Worm (Caenorhabditis elegans) whole organism, L1 larva: ENCODE measurements around the gene str-160.

Experiments
- C16A3.4 ChIP-seq: fragments of 150-350 bp; optimal IDR thresholded peaks from 2 replicates; lab custom pipeline; 2014; ENCODE audit warnings: missing biosample characterization, missing genetic modification characterization
- F16B12.6 ChIP-seq: fragments of 150-350 bp; optimal IDR thresholded peaks from 2 replicates; lab custom pipeline; 2014; ENCODE audit warnings: missing biosample characterization, missing genetic modification characterization
- aha-1 ChIP-seq: fragments of 150-350 bp; optimal IDR thresholded peaks from 2 replicates; lab custom pipeline; 2014; ENCODE audit warnings: missing biosample characterization, missing genetic modification characterization
- alr-1 ChIP-seq: fragments of 200-800 bp; sonication (Bioruptor generic); optimal IDR thresholded peaks from 2 replicates; lab custom pipeline; 2018; ENCODE audit warnings: borderline replicate concordance, mild to moderate bottlenecking, missing genetic modification characterization, missing compliant biosample characterization
- ceh-63 ChIP-seq: fragments of 200-800 bp; sonication (Bioruptor generic); optimal IDR thresholded peaks from 2 replicates; lab custom pipeline; 2018; ENCODE audit warnings: mild to moderate bottlenecking, missing genetic modification characterization, missing compliant biosample characterization
- ceh-8 ChIP-seq: fragments of 200-800 bp; sonication (Bioruptor generic); optimal IDR thresholded peaks from 2 replicates; lab custom pipeline; 2018; ENCODE audit warnings: mild to moderate bottlenecking, missing genetic modification characterization, moderate library complexity, missing compliant biosample characterization
- ceh-88 ChIP-seq: fragments of 200-800 bp; sonication (Bioruptor generic); IDR thresholded peaks from 2 replicates; pipeline ENCODE4 v1.3.6; 2022; ENCODE audit warnings: missing genetic modification characterization, missing compliant biosample characterization
- ces-1 ChIP-seq: fragments of 150-350 bp; optimal IDR thresholded peaks from 2 replicates; lab custom pipeline; 2014; ENCODE audit warnings: missing biosample characterization, missing genetic modification reagents, missing genetic modification characterization
- dpl-1 ChIP-seq, 3 experiments: fragments of 150-350 bp in 2 of 3; sonication (generic microtip) in 1 of 3; optimal IDR thresholded peaks; 2 replicates each; lab custom pipeline; 2014 to 2017; ENCODE audit warnings: missing biosample characterization in 3 of 3, missing genetic modification characterization in 3 of 3, missing genetic modification reagents in 3 of 3
- efl-1 ChIP-seq, 4 experiments: fragments of 150-350 bp; optimal IDR thresholded peaks in 3 of 4; peaks in 1 of 4; 1 replicate in 1 of 4; 2 replicates in 3 of 4; lab custom pipeline; 2014; ENCODE audit warnings: missing biosample characterization in 2 of 4, missing genetic modification characterization in 2 of 4, missing genetic modification reagents in 2 of 4
- egl-13 ChIP-seq: sonication (generic microtip); optimal IDR thresholded peaks from 2 replicates; lab custom pipeline; 2016; ENCODE audit warnings: missing genotype, missing genetic modification reagents, missing genetic modification characterization, missing compliant biosample characterization
- egl-27 ChIP-seq, 2 experiments: fragments of 150-350 bp in 1 of 2; sonication (generic microtip); optimal IDR thresholded peaks; 3 replicates each; lab custom pipeline; 2017 to 2018; ENCODE audit warnings: missing biosample characterization in 2 of 2, missing genetic modification characterization in 2 of 2, missing genetic modification reagents in 2 of 2
- elt-2 ChIP-seq: sonication (generic microtip); optimal IDR thresholded peaks from 2 replicates; lab custom pipeline; 2016; ENCODE audit warnings: missing genetic modification characterization, mild to moderate bottlenecking, inconsistent platforms, missing compliant biosample characterization, missing genetic modification reagents
- elt-3 ChIP-seq, 6 experiments: fragments of 150-350 bp in 1 of 6; sonication (generic microtip); optimal IDR thresholded peaks; 2 replicates each; lab custom pipeline; 2017 to 2018; ENCODE audit warnings: missing biosample characterization in 6 of 6, missing genetic modification characterization in 6 of 6, inconsistent platforms in 1 of 6
- fkh-10 ChIP-seq: sonication (generic microtip); optimal IDR thresholded peaks from 2 replicates; lab custom pipeline; 2017; ENCODE audit warnings: missing biosample characterization, missing genetic modification reagents, missing genetic modification characterization
- fkh-8 ChIP-seq: sonication (generic microtip); optimal IDR thresholded peaks from 2 replicates; lab custom pipeline; 2016; ENCODE audit warnings: mild to moderate bottlenecking, missing genetic modification characterization, missing compliant biosample characterization
- fos-1 ChIP-seq: fragments of 150-350 bp; optimal IDR thresholded peaks from 2 replicates; lab custom pipeline; 2014; ENCODE audit warnings: missing biosample characterization, missing genetic modification characterization
- lin-39 ChIP-seq: fragments of 150-350 bp; optimal IDR thresholded peaks from 2 replicates; lab custom pipeline; 2014; ENCODE audit warnings: missing biosample characterization, missing genetic modification reagents, missing genetic modification characterization
- lsy-2 ChIP-seq, 2 experiments: fragments of 150-350 bp; optimal IDR thresholded peaks; 2 replicates each; lab custom pipeline; 2014; ENCODE audit warnings: missing biosample characterization in 2 of 2, missing genetic modification characterization in 2 of 2
- mef-2 ChIP-seq: fragments of 150-350 bp; optimal IDR thresholded peaks from 2 replicates; lab custom pipeline; 2014; ENCODE audit warnings: missing biosample characterization, missing genetic modification characterization
- nhr-11 ChIP-seq: fragments of 150-350 bp; optimal IDR thresholded peaks from 2 replicates; lab custom pipeline; 2014; ENCODE audit warnings: missing biosample characterization, missing genetic modification characterization
- nhr-12 ChIP-seq: sonication (generic microtip); optimal IDR thresholded peaks from 2 replicates; lab custom pipeline; 2017; ENCODE audit warnings: missing biosample characterization, missing genetic modification characterization
- nhr-20 ChIP-seq: sonication (generic microtip); optimal IDR thresholded peaks from 2 replicates; lab custom pipeline; 2016; ENCODE audit warnings: mild to moderate bottlenecking, missing genetic modification characterization, missing compliant biosample characterization
- nhr-28 ChIP-seq: fragments of 150-350 bp; optimal IDR thresholded peaks from 2 replicates; lab custom pipeline; 2014; ENCODE audit warnings: missing biosample characterization, missing genetic modification characterization
- pag-3 ChIP-seq: sonication (generic microtip); optimal IDR thresholded peaks from 2 replicates; lab custom pipeline; 2017; ENCODE audit warnings: missing genetic modification characterization, mild to moderate bottlenecking, missing compliant biosample characterization, antibody characterized with exemption, borderline replicate concordance; ENCODE audit not compliant: insufficient read depth
- pax-3 ChIP-seq: fragments of 200-800 bp; sonication (Bioruptor generic); optimal IDR thresholded peaks from 2 replicates; lab custom pipeline; 2018; ENCODE audit warnings: mild to moderate bottlenecking, missing genetic modification characterization, moderate library complexity, missing compliant biosample characterization
- pqm-1 ChIP-seq: sonication (generic microtip); optimal IDR thresholded peaks from 3 replicates; lab custom pipeline; 2017; ENCODE audit warnings: missing biosample characterization, missing genetic modification characterization
- skn-1 ChIP-seq: fragments of 150-350 bp; optimal IDR thresholded peaks from 2 replicates; lab custom pipeline; 2014; ENCODE audit warnings: missing biosample characterization, missing genetic modification characterization
- snu-23 ChIP-seq: sonication (generic microtip); optimal IDR thresholded peaks from 2 replicates; lab custom pipeline; 2016; ENCODE audit warnings: missing genetic modification characterization, missing compliant biosample characterization
- sup-37 ChIP-seq: fragments of 200-800 bp; sonication (Bioruptor generic); optimal IDR thresholded peaks from 2 replicates; lab custom pipeline; 2018; ENCODE audit warnings: mild to moderate bottlenecking, missing genetic modification characterization, missing compliant biosample characterization
- swsn-7 ChIP-seq: sonication (generic microtip); optimal IDR thresholded peaks from 2 replicates; lab custom pipeline; 2016; ENCODE audit warnings: missing genetic modification characterization, missing compliant biosample characterization
- tbx-2 ChIP-seq: sonication (generic microtip); optimal IDR thresholded peaks from 2 replicates; lab custom pipeline; 2016; ENCODE audit warnings: missing genetic modification characterization, missing compliant biosample characterization
- tlp-1 ChIP-seq: fragments of 150-350 bp; optimal IDR thresholded peaks from 2 replicates; lab custom pipeline; 2014; ENCODE audit warnings: missing biosample characterization, missing genetic modification characterization
- unc-130 ChIP-seq: fragments of 150-350 bp; optimal IDR thresholded peaks from 2 replicates; lab custom pipeline; 2017; ENCODE audit warnings: missing biosample characterization, missing genetic modification characterization, inconsistent platforms
- zag-1 ChIP-seq: fragments of 150-350 bp; optimal IDR thresholded peaks from 2 replicates; lab custom pipeline; 2014; ENCODE audit warnings: missing biosample characterization, missing genetic modification characterization

str-160 gene

ce11 chrV:1751449-1751848 is 16.8 kb downstream of the str-160 start, which contains the start of gene srh-199:
srh-199 (minus strand) TSS chrV:1751549.
- no peak for TF ChIP-seq dpl-1 (GFP tag; optimal IDR thresholded peaks at IDR 0.05; lab: Kevin White, UChicago)
- TF ChIP-seq mef-2 (tag; lab: Kevin White, UChicago) = no peak
- no peak for TF ChIP-seq nhr-28 (tag; lab: Kevin White, UChicago)
- no peak for TF ChIP-seq egl-13
- TF ChIP-seq C16A3.4 = no peak
- no peak for TF ChIP-seq nhr-12 (tag; lab: Kevin White, UChicago)
- TF ChIP-seq ces-1 = no peak
- TF ChIP-seq fkh-8 (tag; lab: Kevin White, UChicago) = no peak

- TF ChIP-seq ceh-88 (GFP tag; lab: Robert Waterston, UW) (no peak), efl-1 (optimal IDR thresholded peaks at IDR 0.05; lab: Kevin White, UChicago) (no peak), efl-1 (GFP tag; optimal IDR thresholded peaks at IDR 0.05 in 1 of 2; lab: Kevin White, UChicago) (no peak), fkh-8 (tag; lab: Kevin White, UChicago) (no peak), nhr-28 (tag; lab: Kevin White, UChicago) (no peak), nhr-11 (tag; lab: Kevin White, UChicago) (no peak), skn-1 (tag; lab: Kevin White, UChicago) (no peak), lin-39 (tag; lab: Kevin White, UChicago) (no peak), ceh-63 (GFP tag; lab: Kevin White, UChicago) (no peak), nhr-20 (tag; lab: Kevin White, UChicago) (no peak), ceh-8 (GFP tag; lab: Kevin White, UChicago) (no peak), egl-27 (tag; optimal IDR thresholded peaks at IDR 0.05; lab: Kevin White, UChicago) (no peak), ces-1 (no peak), swsn-7 (tag; lab: Kevin White, UChicago) (no peak), zag-1 (tag; lab: Kevin White, UChicago) (no peak), alr-1 (tag; lab: Kevin White, UChicago) (no peak), sup-37 (GFP tag; lab: Kevin White, UChicago) (no peak), F16B12.6 (tag; lab: Kevin White, UChicago) (no peak), pax-3 (tag; lab: Kevin White, UChicago) (no peak), pqm-1 (tag; lab: Kevin White, UChicago) (no peak)
Measured at ce11 chrV:1752496-1752895, 17.8 kb downstream of the str-160 start, which contains the start of gene ZK697.1. ZK697.1 (plus strand) TSS chrV:1752796.

- TF ChIP-seq pag-3 (tag; lab: Kevin White, UChicago) (no peak), fkh-10 (no peak), unc-130 (no peak), lsy-2 (tag; optimal IDR thresholded peaks at IDR 0.05; lab: Kevin White, UChicago) (no peak), aha-1 (tag; lab: Kevin White, UChicago) (no peak), egl-27 (tag; optimal IDR thresholded peaks at IDR 0.05; lab: Kevin White, UChicago) (no peak)
- TF ChIP-seq, all 84 proteins: peak for 0
Measured at ce11 chrV:1755589-1755988, 20.9 kb downstream of the str-160 start, which contains the start of gene ZK697.14. ZK697.14 (minus strand) TSS chrV:1755689.

- TF ChIP-seq tlp-1 (tag; lab: Kevin White, UChicago) (no peak), pqm-1 (tag; lab: Kevin White, UChicago) (no peak), snu-23 (GFP tag; lab: Kevin White, UChicago) (no peak), skn-1 (tag; lab: Kevin White, UChicago) (no peak), fos-1 (no peak), tbx-2 (tag; lab: Kevin White, UChicago) (no peak), elt-3 (tag; optimal IDR thresholded peaks at IDR 0.05; lab: Kevin White, UChicago) (no peak), nhr-12 (tag; lab: Kevin White, UChicago) (no peak), elt-2 (no peak)
Measured at ce11 chrV:1756099-1756498, 21.4 kb downstream of the str-160 start.
